Fruit fly (Drosophila melanogaster): ENCODE results near the gene dco.

Gene dco

DNA sequence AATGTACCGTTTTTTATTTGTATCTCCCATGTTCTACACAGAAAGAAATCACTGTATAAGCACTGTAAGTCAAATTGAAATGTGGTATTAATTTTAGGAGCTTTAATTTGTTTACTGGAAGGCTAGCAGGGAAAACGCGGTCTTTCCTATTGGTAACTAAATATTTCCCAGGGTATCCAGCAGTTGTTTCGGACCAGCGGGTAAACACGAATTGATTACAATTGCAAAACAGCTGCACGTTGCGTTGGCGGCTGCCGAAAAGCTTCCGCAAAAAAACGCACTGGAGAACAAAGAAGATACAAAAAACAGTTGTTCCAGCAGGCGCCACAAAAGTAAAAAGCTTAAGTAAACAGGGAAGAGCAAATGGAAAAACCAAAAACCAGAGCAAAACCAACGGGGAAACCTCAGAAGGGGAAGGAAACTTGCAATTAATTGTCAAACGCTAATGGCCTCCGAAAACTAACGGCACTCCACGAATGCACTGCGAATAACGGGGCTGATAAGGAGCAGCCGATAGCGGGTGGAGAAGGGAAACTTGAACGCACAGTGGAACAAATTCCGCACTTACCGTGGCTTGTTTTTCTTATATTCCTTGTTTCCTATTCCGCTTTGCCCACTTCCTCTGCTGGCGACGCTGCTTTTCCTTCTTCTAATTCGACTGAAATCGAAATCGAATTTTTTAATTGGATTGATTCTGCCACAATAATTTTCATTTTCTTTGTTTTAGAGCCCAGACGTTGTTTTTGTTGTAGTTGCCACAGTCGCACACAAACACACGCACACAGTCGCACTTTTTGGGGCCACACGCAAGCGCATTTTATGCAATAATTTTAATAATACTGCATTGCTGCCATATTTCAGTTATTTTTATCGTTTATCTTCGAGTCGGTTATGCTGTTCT, 953 bp downstream of the dco start (continued):
- TF ChIP-seq tap (tag; optimal IDR thresholded peaks at IDR 0.05) (no peak), CG4328 (GFP tag; optimal IDR thresholded peaks at IDR 0.05) (no peak), pzg (GFP tag; optimal IDR thresholded peaks at IDR 0.05) (no peak), Xbp1 (GFP tag; optimal IDR thresholded peaks at IDR 0.05) (peak; percentile 38), ken (GFP tag; IDR thresholded peaks at IDR 0.05) (0 out of 3 replicates have a peak, but pooled peaks have one; percentile 47), ATbp (GFP tag; optimal IDR thresholded peaks at IDR 0.05) (no peak), B-H2 (GFP tag; optimal IDR thresholded peaks at IDR 0.05) (no peak), CG4404 (GFP tag; IDR thresholded peaks at IDR 0.05) (no peak), peb (GFP tag; IDR thresholded peaks at IDR 0.05) (peak; percentile 33; the same call in 1 of the 2 replicates), CG10462 (GFP tag; optimal IDR thresholded peaks at IDR 0.05) (no peak), CG34422 (GFP tag; IDR thresholded peaks at IDR 0.05) (no peak; the same call in 2 of the 3 replicates), D (optimal IDR thresholded peaks at IDR 0.05) (no peak), D (GFP tag; optimal IDR thresholded peaks at IDR 0.05) (no peak), her (GFP tag; optimal IDR thresholded peaks at IDR 0.05) (peak; percentile 31), CG13624 (GFP tag; optimal IDR thresholded peaks at IDR 0.05) (no peak), CG10366 (GFP tag; IDR thresholded peaks at IDR 0.05) (peak; percentile 39), pita (GFP tag; optimal IDR thresholded peaks at IDR 0.05) (no peak), Eip74EF (GFP tag; optimal IDR thresholded peaks at IDR 0.05) (no peak), pb (GFP tag; optimal IDR thresholded peaks at IDR 0.05) (no peak), CG8359 (GFP tag; optimal IDR thresholded peaks at IDR 0.05; ENCODE audit: borderline replicate concordance) (no peak), CG3281 (GFP tag; optimal IDR thresholded peaks at IDR 0.05) (no peak), trem (tag; optimal IDR thresholded peaks at IDR 0.05) (peak; percentile 9), CG16863 (GFP tag; optimal IDR thresholded peaks at IDR 0.05) (peak; percentile 13), Dfd (GFP tag; optimal IDR thresholded peaks at IDR 0.05) (no peak), Ptx1 (GFP tag; IDR thresholded peaks at IDR 0.05) (peak; percentile 49; the same call in 1 of the 2 replicates), CG30403 (GFP tag; optimal IDR thresholded peaks at IDR 0.05) (no peak), tgo (GFP tag; IDR thresholded peaks at IDR 0.05) (peak; percentile 27; the same call in 2 of the 3 replicates), eyg (GFP tag; optimal IDR thresholded peaks at IDR 0.05) (peak; percentile 36), sqz (GFP tag; optimal IDR thresholded peaks at IDR 0.05) (no peak), Dp (GFP tag; optimal IDR thresholded peaks at IDR 0.05) (no peak), CG12391 (tag; optimal IDR thresholded peaks at IDR 0.05) (no peak), CG15601 (tag; optimal IDR thresholded peaks at IDR 0.05) (no peak), CG10267 (tag; optimal IDR thresholded peaks at IDR 0.05) (no peak), Dek (tag; optimal IDR thresholded peaks at IDR 0.05) (no peak), twi (tag; optimal IDR thresholded peaks at IDR 0.05) (no peak), Ssrp (tag; optimal IDR thresholded peaks at IDR 0.05) (peak; percentile 13), Sry-β (GFP tag; optimal IDR thresholded peaks at IDR 0.05) (no peak), sug (tag; optimal IDR thresholded peaks at IDR 0.05) (peak; percentile 15), HLHmδ (GFP tag; optimal IDR thresholded peaks at IDR 0.05) (no peak), slou (GFP tag; optimal IDR thresholded peaks at IDR 0.05) (no peak), Myb (GFP tag; optimal IDR thresholded peaks at IDR 0.05) (no peak), cg (GFP tag; optimal IDR thresholded peaks at IDR 0.05) (no peak), CG34224 (GFP tag; IDR thresholded peaks at IDR 0.05; ENCODE audit: partially characterized antibody) (no peak), tin (GFP tag; optimal IDR thresholded peaks at IDR 0.05) (peak; percentile 26), CG2199 (GFP tag; IDR thresholded peaks at IDR 0.05) (no peak), CG11696 (GFP tag; IDR thresholded peaks at IDR 0.05) (peak; percentile 34; the same call in 1 of the 2 replicates), otp (GFP tag; IDR thresholded peaks at IDR 0.05) (peak; percentile 35; the same call in 1 of the 3 replicates), CG1647 (GFP tag; optimal IDR thresholded peaks at IDR 0.05) (no peak), h (optimal IDR thresholded peaks at IDR 0.05) (no peak)
